Worm (Caenorhabditis elegans): Measurements from ENCODE around the gene Y26G10.6.

- TF ChIP-seq flt-1 (GFP tag; IDR thresholded peaks at IDR 0.05) (no peak), ref-1 (GFP tag; conservative IDR thresholded peaks at IDR 0.05) (no peak), T22C8.4 (GFP tag; IDR thresholded peaks at IDR 0.05) (no peak), klf-2 (GFP tag; conservative IDR thresholded peaks at IDR 0.05) (no peak), ztf-23 (GFP tag; IDR thresholded peaks at IDR 0.05) (no peak), med-1 (GFP tag; optimal IDR thresholded peaks at IDR 0.05; ENCODE audit: insufficient read depth) (no peak)
Observed at ce11 chrV:17684857-17685256, 14.9 kb upstream of the Y26G10.6 start, which contains the start of the genes F59A1.16 and F59A1.6.
